Worm (Caenorhabditis elegans) whole organism, young adult: ENCODE results near the gene ZC239.15.

Experiments
- B0336.3 ChIP-seq: fragments of 200-800 bp; sonication (Bioruptor generic); IDR thresholded peaks from 2 replicates; pipeline ENCODE4 v1.3.6; 2022; ENCODE audit warnings: missing genetic modification characterization, missing compliant biosample characterization
- C17E4.6 ChIP-seq: fragments of 200-800 bp; sonication (Bioruptor generic); IDR thresholded peaks from 2 replicates; pipeline ENCODE4 v1.3.6; 2022; ENCODE audit warnings: missing genetic modification reagents, missing genetic modification characterization, missing compliant biosample characterization
- D2030.7 ChIP-seq: fragments of 200-800 bp; sonication (Bioruptor generic); IDR thresholded peaks from 2 replicates; pipeline ENCODE4 v1.3.6; 2022; ENCODE audit warnings: missing genetic modification reagents, missing genetic modification characterization, missing compliant biosample characterization
- F10E7.11 ChIP-seq: sonication (generic microtip); optimal IDR thresholded peaks from 2 replicates; lab custom pipeline; 2017; ENCODE audit warnings: mild to moderate bottlenecking, missing genetic modification characterization, moderate library complexity, missing compliant biosample characterization
- F22D6.2 ChIP-seq: sonication (generic microtip); optimal IDR thresholded peaks from 2 replicates; lab custom pipeline; 2016; ENCODE audit warnings: mild to moderate bottlenecking, missing genetic modification characterization, missing compliant biosample characterization
- F23B12.7 ChIP-seq: sonication (generic microtip); optimal IDR thresholded peaks from 2 replicates; lab custom pipeline; 2017; ENCODE audit warnings: missing genetic modification characterization, mild to moderate bottlenecking, missing compliant biosample characterization, antibody characterized with exemption, moderate library complexity; ENCODE audit not compliant: insufficient read depth
- F39B2.1 ChIP-seq: fragments of 200-800 bp; sonication (Bioruptor generic); IDR thresholded peaks from 2 replicates; pipeline ENCODE4 v1.3.6; 2022; ENCODE audit warnings: missing genetic modification reagents, missing genetic modification characterization, missing compliant biosample characterization
- F52B5.7 ChIP-seq: sonication (generic microtip); optimal IDR thresholded peaks from 2 replicates; lab custom pipeline; 2016; ENCODE audit warnings: mild to moderate bottlenecking, missing genetic modification characterization, missing compliant biosample characterization
- K11D2.4 ChIP-seq: fragments of 200-800 bp; sonication (Bioruptor generic); IDR thresholded peaks from 2 replicates; pipeline ENCODE4 v1.3.6; 2022; ENCODE audit warnings: missing genetic modification reagents, missing genetic modification characterization, missing compliant biosample characterization
- K12H6.12 ChIP-seq: fragments of 200-800 bp; sonication (Bioruptor generic); optimal IDR thresholded peaks from 2 replicates; lab custom pipeline; 2018; ENCODE audit warnings: mild to moderate bottlenecking, missing genetic modification characterization, missing compliant biosample characterization
- T07F8.4 ChIP-seq: sonication (generic microtip); optimal IDR thresholded peaks from 2 replicates; lab custom pipeline; 2016; ENCODE audit warnings: mild to moderate bottlenecking, missing genetic modification characterization, moderate library complexity, missing compliant biosample characterization
- T26A5.8 ChIP-seq: sonication (generic microtip); optimal IDR thresholded peaks from 2 replicates; lab custom pipeline; 2016; ENCODE audit warnings: missing genetic modification characterization, missing compliant biosample characterization
- ZK185.1 ChIP-seq: sonication (generic microtip); optimal IDR thresholded peaks from 2 replicates; lab custom pipeline; 2016; ENCODE audit warnings: mild to moderate bottlenecking, missing genetic modification characterization, missing compliant biosample characterization; ENCODE audit not compliant: poor library complexity, severe bottlenecking
- aptf-2 ChIP-seq: fragments of 200-800 bp; sonication (Bioruptor generic); conservative IDR thresholded peaks from 2 replicates; pipeline ENCODE4 v1.3.6; 2022; ENCODE audit warnings: missing genetic modification reagents, missing genetic modification characterization, missing compliant biosample characterization
- aptf-3 ChIP-seq: fragments of 200-800 bp; sonication (Bioruptor generic); IDR thresholded peaks from 2 replicates; pipeline ENCODE4 v1.3.6; 2022; ENCODE audit warnings: missing genetic modification characterization, missing compliant biosample characterization
- atf-7 ChIP-seq: sonication (generic microtip); optimal IDR thresholded peaks from 2 replicates; lab custom pipeline; 2017; ENCODE audit warnings: mild to moderate bottlenecking, missing genetic modification characterization, missing compliant biosample characterization
- athp-1 ChIP-seq: sonication (generic microtip); optimal IDR thresholded peaks from 2 replicates; lab custom pipeline; 2017; ENCODE audit warnings: mild to moderate bottlenecking, missing genetic modification characterization, missing compliant biosample characterization
- ccch-3 ChIP-seq: fragments of 200-800 bp; sonication (Bioruptor generic); optimal IDR thresholded peaks from 2 replicates; lab custom pipeline; 2018; ENCODE audit warnings: mild to moderate bottlenecking, missing genetic modification characterization, missing compliant biosample characterization
- ceh-100 ChIP-seq: fragments of 200-800 bp; sonication (Bioruptor generic); IDR thresholded peaks from 2 replicates; pipeline ENCODE4 v1.3.6; 2022; ENCODE audit warnings: missing genetic modification reagents, missing genetic modification characterization, missing compliant biosample characterization
- ceh-58 ChIP-seq: fragments of 200-800 bp; sonication (Bioruptor generic); IDR thresholded peaks from 2 replicates; pipeline ENCODE4 v1.3.6; 2022; ENCODE audit warnings: missing genetic modification characterization, missing compliant biosample characterization
- ceh-79 ChIP-seq: sonication (generic microtip); optimal IDR thresholded peaks from 2 replicates; lab custom pipeline; 2017; ENCODE audit warnings: mild to moderate bottlenecking, missing genetic modification characterization, missing compliant biosample characterization
- die-1 ChIP-seq: sonication (generic microtip); optimal IDR thresholded peaks from 2 replicates; lab custom pipeline; 2016; ENCODE audit warnings: missing genotype, mild to moderate bottlenecking, missing genetic modification characterization, missing compliant biosample characterization
- dpff-1 ChIP-seq: sonication (generic microtip); optimal IDR thresholded peaks from 2 replicates; lab custom pipeline; 2017; ENCODE audit warnings: mild to moderate bottlenecking, missing genetic modification characterization, missing compliant biosample characterization
- efl-1 ChIP-seq: fragments of 150-350 bp; optimal IDR thresholded peaks from 2 replicates; lab custom pipeline; 2014; ENCODE audit warnings: missing biosample characterization, missing genetic modification reagents, missing genetic modification characterization
- egl-44 ChIP-seq: fragments of 200-800 bp; sonication (Bioruptor generic); IDR thresholded peaks from 2 replicates; pipeline ENCODE4 v1.3.6; 2022; ENCODE audit warnings: missing genetic modification reagents, missing genetic modification characterization, missing compliant biosample characterization
- egrh-3 ChIP-seq: fragments of 200-800 bp; sonication (Bioruptor generic); IDR thresholded peaks from 2 replicates; pipeline ENCODE4 v1.3.6; 2022; ENCODE audit warnings: missing genetic modification reagents, missing genetic modification characterization, missing compliant biosample characterization
- ekl-4 ChIP-seq: fragments of 200-800 bp; sonication (Bioruptor generic); IDR thresholded peaks from 2 replicates; pipeline ENCODE4 v1.3.6; 2022; ENCODE audit warnings: missing genetic modification reagents, missing genetic modification characterization, missing compliant biosample characterization
- fkh-3 ChIP-seq: sonication (generic microtip); optimal IDR thresholded peaks from 2 replicates; lab custom pipeline; 2016; ENCODE audit warnings: mild to moderate bottlenecking, missing genetic modification characterization, missing compliant biosample characterization
- hlh-12 ChIP-seq: sonication (generic microtip); optimal IDR thresholded peaks from 2 replicates; lab custom pipeline; 2016; ENCODE audit warnings: missing genetic modification characterization, missing compliant biosample characterization
- hmg-20 ChIP-seq: fragments of 200-800 bp; sonication (Bioruptor generic); IDR thresholded peaks from 2 replicates; pipeline ENCODE4 v1.3.6; 2022; ENCODE audit warnings: missing genetic modification reagents, missing genetic modification characterization, missing compliant biosample characterization
- lag-1 ChIP-seq: fragments of 200-800 bp; sonication (Bioruptor generic); IDR thresholded peaks from 2 replicates; pipeline ENCODE4 v1.3.6; 2022; ENCODE audit warnings: missing genetic modification reagents, missing genetic modification characterization, missing compliant biosample characterization
- let-526 ChIP-seq: fragments of 200-800 bp; sonication (Bioruptor generic); IDR thresholded peaks from 2 replicates; pipeline ENCODE4 v1.3.6; 2022; ENCODE audit warnings: missing genetic modification reagents, missing genetic modification characterization, missing compliant biosample characterization
- let-607 ChIP-seq, 2 experiments: fragments of 200-800 bp in 1 of 2; sonication (Bioruptor generic) in 1 of 2; sonication (generic microtip) in 1 of 2; optimal IDR thresholded peaks; 2 replicates each; lab custom pipeline; 2016 to 2018; ENCODE audit warnings: mild to moderate bottlenecking in 2 of 2, missing compliant biosample characterization in 2 of 2, missing genetic modification characterization in 2 of 2, moderate library complexity in 2 of 2, missing genotype in 1 of 2
- lin-54 ChIP-seq: fragments of 200-800 bp; sonication (Bioruptor generic); optimal IDR thresholded peaks from 2 replicates; lab custom pipeline; 2018; ENCODE audit warnings: mild to moderate bottlenecking, missing genetic modification characterization, missing compliant biosample characterization
- madf-10 ChIP-seq: sonication (generic microtip); optimal IDR thresholded peaks from 2 replicates; lab custom pipeline; 2016; ENCODE audit warnings: mild to moderate bottlenecking, missing genetic modification characterization, missing compliant biosample characterization
- nhr-120 ChIP-seq: fragments of 200-800 bp; sonication (Bioruptor generic); IDR thresholded peaks from 2 replicates; pipeline ENCODE4 v1.3.6; 2022; ENCODE audit warnings: missing genetic modification characterization, missing compliant biosample characterization
- nhr-90 ChIP-seq: sonication (generic microtip); optimal IDR thresholded peaks from 2 replicates; lab custom pipeline; 2016; ENCODE audit warnings: missing genotype, mild to moderate bottlenecking, missing genetic modification characterization, missing compliant biosample characterization
- pha-4 ChIP-seq: fragments of 150-350 bp; sonication (generic microtip); optimal IDR thresholded peaks from 2 replicates; lab custom pipeline; 2014; ENCODE audit warnings: missing biosample characterization, missing genetic modification reagents, missing genetic modification characterization
- rec-8 ChIP-seq, 2 experiments: sonication (generic microtip); optimal IDR thresholded peaks; 2 replicates each; lab custom pipeline; 2016; ENCODE audit warnings: mild to moderate bottlenecking in 2 of 2, missing genetic modification characterization in 2 of 2, missing genetic modification reagents in 2 of 2, missing genotype in 2 of 2, missing biosample characterization in 1 of 2, missing compliant biosample characterization in 1 of 2, moderate library complexity in 1 of 2
- repo-1 ChIP-seq: sonication (generic microtip); optimal IDR thresholded peaks from 2 replicates; lab custom pipeline; 2017; ENCODE audit warnings: mild to moderate bottlenecking, missing genetic modification characterization, missing compliant biosample characterization
- sdz-38 ChIP-seq: sonication (generic microtip); optimal IDR thresholded peaks from 2 replicates; lab custom pipeline; 2016; ENCODE audit warnings: missing genotype, missing genetic modification characterization, missing compliant biosample characterization
- sea-2 ChIP-seq: fragments of 200-800 bp; sonication (Bioruptor generic); IDR thresholded peaks from 2 replicates; pipeline ENCODE4 v1.3.6; 2022; ENCODE audit warnings: missing genetic modification characterization, missing compliant biosample characterization
- snpc-3.4 ChIP-seq: sonication (generic microtip); optimal IDR thresholded peaks from 2 replicates; lab custom pipeline; 2017; ENCODE audit warnings: missing genetic modification characterization, mild to moderate bottlenecking, missing compliant biosample characterization, antibody characterized with exemption, moderate library complexity, missing genotype, missing genetic modification reagents
- sptf-2 ChIP-seq: fragments of 200-800 bp; sonication (Bioruptor generic); optimal IDR thresholded peaks from 2 replicates; lab custom pipeline; 2018; ENCODE audit warnings: mild to moderate bottlenecking, missing genetic modification characterization, missing compliant biosample characterization
- tbp1 ChIP-seq: fragments of 200-800 bp; sonication (Bioruptor generic); optimal IDR thresholded peaks from 2 replicates; lab custom pipeline; 2018; ENCODE audit warnings: mild to moderate bottlenecking, missing genetic modification characterization, missing compliant biosample characterization
- tlf-1 ChIP-seq: fragments of 200-800 bp; sonication (Bioruptor generic); optimal IDR thresholded peaks from 2 replicates; lab custom pipeline; 2018; ENCODE audit warnings: mild to moderate bottlenecking, missing genetic modification characterization, missing compliant biosample characterization
- xnd-1 ChIP-seq: sonication (generic microtip); optimal IDR thresholded peaks from 2 replicates; lab custom pipeline; 2016; ENCODE audit warnings: missing genotype, missing genetic modification reagents, missing genetic modification characterization, missing compliant biosample characterization
- ztf-28 ChIP-seq: fragments of 200-800 bp; sonication (Bioruptor generic); IDR thresholded peaks from 2 replicates; pipeline ENCODE4 v1.3.6; 2022; ENCODE audit warnings: missing genetic modification reagents, missing genetic modification characterization, missing compliant biosample characterization
- ztf-3 ChIP-seq: fragments of 200-800 bp; sonication (Bioruptor generic); optimal IDR thresholded peaks from 2 replicates; lab custom pipeline; 2018; ENCODE audit warnings: mild to moderate bottlenecking, missing genetic modification characterization, missing compliant biosample characterization

Gene ZC239.15

DNA sequence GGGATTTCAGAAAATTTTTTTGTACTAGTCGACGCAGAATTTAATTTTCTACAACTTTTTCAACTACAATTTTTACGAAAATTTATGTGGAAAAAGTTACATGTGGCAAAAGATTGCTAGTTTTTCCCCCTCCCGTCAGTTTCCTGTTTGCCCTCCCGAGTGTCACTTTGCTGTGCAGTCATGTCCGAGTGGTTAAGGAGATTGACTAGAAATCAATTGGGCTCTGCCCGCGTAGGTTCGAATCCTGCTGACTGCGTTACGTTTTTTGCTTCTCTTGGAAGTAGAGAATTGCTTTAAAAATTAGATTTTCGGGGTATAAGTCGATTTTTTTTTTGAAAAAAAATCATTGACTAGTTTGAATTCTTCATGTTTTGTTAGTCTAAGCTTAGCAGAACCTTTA, 43.3 kb upstream of the ZC239.15 start (continued):
- TF ChIP-seq nhr-90, result no peak
- TF ChIP-seq C17E4.6 (GFP tag; lab: Robert Waterston, UW), result no peak
- TF ChIP-seq sdz-38 (tag; lab: Kevin White, UChicago), result no peak
- no peak for TF ChIP-seq fkh-3 (tag; lab: Kevin White, UChicago)
- peak; percentile 47 for TF ChIP-seq die-1 (tag; lab: Kevin White, UChicago)
- no peak for TF ChIP-seq F22D6.2
- no peak for TF ChIP-seq lin-54 (GFP tag; lab: Kevin White, UChicago)
- no peak for TF ChIP-seq dpff-1 (tag; lab: Kevin White, UChicago)
- TF ChIP-seq ceh-100 (GFP tag; lab: Robert Waterston, UW), result 0 out of 2 replicates have a peak, but pooled peaks have one; percentile 32
- TF ChIP-seq atf-7, result no peak
- TF ChIP-seq ceh-58 (GFP tag; lab: Robert Waterston, UW), result no peak
- no peak for TF ChIP-seq D2030.7 (GFP tag; lab: Robert Waterston, UW)
- TF ChIP-seq F52B5.7, result no peak
- TF ChIP-seq snpc-3.4 (tag; lab: Kevin White, UChicago), result no peak
- TF ChIP-seq aptf-3, result no peak
- no peak for TF ChIP-seq ekl-4 (GFP tag; lab: Robert Waterston, UW)
- TF ChIP-seq ztf-3, result no peak
- no peak for TF ChIP-seq lag-1 (GFP tag; lab: Robert Waterston, UW)
- TF ChIP-seq ZK185.1 (tag; lab: Kevin White, UChicago), result no peak
- TF ChIP-seq F23B12.7 (tag; lab: Kevin White, UChicago), result no peak
- TF ChIP-seq K12H6.12 (tag; lab: Kevin White, UChicago), result no peak
- TF ChIP-seq hmg-20, result no peak
- no peak for TF ChIP-seq T26A5.8 (tag; lab: Kevin White, UChicago)
- no peak for TF ChIP-seq ccch-3 (GFP tag; lab: Kevin White, UChicago)
- no peak for TF ChIP-seq madf-10
- no peak for TF ChIP-seq efl-1 (GFP tag; lab: Kevin White, UChicago)
- no peak for TF ChIP-seq sptf-2 (GFP tag; lab: Kevin White, UChicago)
- TF ChIP-seq let-607 (tag; optimal IDR thresholded peaks at IDR 0.05; lab: Kevin White, UChicago), result no peak
- no peak for TF ChIP-seq nhr-120 (GFP tag; lab: Robert Waterston, UW)
- no peak for TF ChIP-seq F39B2.1 (GFP tag; lab: Robert Waterston, UW)
- peak; percentile 95 for TF ChIP-seq tbp1 (GFP tag; lab: Kevin White, UChicago)
- TF ChIP-seq sea-2, result no peak
- TF ChIP-seq ceh-79 (tag; lab: Kevin White, UChicago), result no peak
- no peak for TF ChIP-seq let-526 (GFP tag; lab: Robert Waterston, UW)
- TF ChIP-seq F10E7.11 (tag; lab: Kevin White, UChicago), result no peak
- no peak for TF ChIP-seq xnd-1
- TF ChIP-seq K11D2.4 (GFP tag; lab: Robert Waterston, UW), result no peak
- TF ChIP-seq tlf-1 (GFP tag; lab: Kevin White, UChicago), result no peak
- no peak for TF ChIP-seq B0336.3 (GFP tag; lab: Robert Waterston, UW)
- no peak for TF ChIP-seq egl-44 (GFP tag; lab: Robert Waterston, UW)
- TF ChIP-seq athp-1 (tag; lab: Kevin White, UChicago), result no peak
- TF ChIP-seq pha-4 (tag; lab: Kevin White, UChicago), result no peak
- TF ChIP-seq rec-8 (tag; optimal IDR thresholded peaks at IDR 0.05; lab: Kevin White, UChicago), result no peak
- TF ChIP-seq ztf-28 (GFP tag; lab: Robert Waterston, UW), result no peak
- no peak for TF ChIP-seq hlh-12 (tag; lab: Kevin White, UChicago)
- TF ChIP-seq T07F8.4, result no peak
- no peak for TF ChIP-seq repo-1 (tag; lab: Kevin White, UChicago)
- TF ChIP-seq egrh-3 (GFP tag; lab: Robert Waterston, UW), result no peak
- TF ChIP-seq aptf-2 (GFP tag; lab: Robert Waterston, UW), result no peak
- TF ChIP-seq, all 124 proteins: peak for 17
